Fruit fly (Drosophila melanogaster) Kc167 (cell line): ENCODE measurements around the gene sowi.

Experiments used
- insv ChIP-seq: fragments of >200 bp; optimal IDR thresholded peaks from 3 replicates; lab custom pipeline; 2018; ENCODE audit warnings: missing external identifiers
- psq ChIP-seq: fragments of >200 bp; optimal IDR thresholded peaks from 2 replicates; lab custom pipeline; 2017; ENCODE audit warnings: missing external identifiers

- TF ChIP-seq psq (lab: Kevin White, UChicago) = no peak
- TF ChIP-seq insv (lab: Kevin White, UChicago) = no peak
Observed at dm6 chr3R:6644334-6644733, 16.6 kb upstream of the sowi start, which contains the start of gene Ass.
